Fruit fly (Drosophila melanogaster): ENCODE measurements around the gene Hsc70-1.

The Hsc70-1 gene

DNA sequence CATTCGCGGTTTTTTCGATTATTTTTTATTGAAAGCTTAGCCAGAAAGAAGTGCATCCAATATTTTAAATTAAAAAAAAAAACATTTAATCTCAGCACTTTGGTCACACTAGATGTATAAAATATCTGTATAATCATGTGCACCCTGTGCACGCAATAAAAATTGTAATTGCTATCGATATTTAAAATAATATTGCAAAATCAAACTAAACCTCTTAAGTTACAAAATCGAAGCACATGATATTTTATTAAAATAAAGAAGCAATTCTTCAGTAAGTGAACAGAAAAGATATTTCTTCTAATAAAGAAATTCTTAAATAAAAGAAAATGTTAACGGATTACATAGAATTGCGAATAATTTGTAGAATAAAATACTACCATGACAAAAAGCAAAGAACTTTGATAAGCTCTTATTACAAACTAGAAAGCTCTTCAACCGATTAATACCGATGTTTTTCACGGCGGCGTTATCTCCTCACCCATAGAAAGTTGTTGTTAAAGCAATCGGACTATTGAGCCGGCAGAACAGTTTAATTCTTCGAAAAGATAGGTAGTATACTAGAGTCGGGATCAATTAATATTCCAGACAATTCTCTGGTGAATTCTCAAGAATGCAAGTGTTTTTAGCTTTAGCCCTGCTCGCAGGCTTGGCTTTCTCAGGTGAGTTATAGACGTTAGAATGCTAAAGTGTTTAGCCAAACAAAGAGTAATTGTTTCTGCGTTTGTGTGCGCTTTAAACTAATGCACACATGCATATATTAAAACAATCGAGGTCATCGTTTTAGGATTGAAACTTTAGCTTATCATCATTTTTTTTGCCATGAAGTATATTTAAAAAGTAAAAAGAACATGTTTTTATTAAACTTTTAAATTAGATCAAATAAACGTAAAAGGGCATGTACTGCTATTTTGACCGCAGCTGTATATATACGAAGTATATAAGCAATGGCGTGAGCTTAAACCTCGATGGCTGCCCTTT is 20.2 kb downstream of the Hsc70-1 start, which contains the start of gene CtsK1 (continued):
- no peak for TF ChIP-seq oc (tag; optimal IDR thresholded peaks at IDR 0.05)
- no peak for TF ChIP-seq slou (GFP tag; optimal IDR thresholded peaks at IDR 0.05)
- no peak for TF ChIP-seq Hr78 (GFP tag; optimal IDR thresholded peaks at IDR 0.05)
- no peak for TF ChIP-seq CG3163 (GFP tag; optimal IDR thresholded peaks at IDR 0.05)
- no peak for TF ChIP-seq tx (GFP tag; optimal IDR thresholded peaks at IDR 0.05)
- TF ChIP-seq Vsx1 (GFP tag; optimal IDR thresholded peaks at IDR 0.05): no peak
- TF ChIP-seq CG12769 (tag; optimal IDR thresholded peaks at IDR 0.05): no peak
- TF ChIP-seq CG6791 (GFP tag; IDR thresholded peaks at IDR 0.05; ENCODE audit: partially characterized antibody): peak; percentile 53; the same call in 1 of the 3 replicates
- 0 out of 3 replicates have a peak, but pooled peaks have one; percentile 54 for TF ChIP-seq CG34422 (GFP tag; IDR thresholded peaks at IDR 0.05)
- TF ChIP-seq Ssrp (tag; optimal IDR thresholded peaks at IDR 0.05): no peak
- TF ChIP-seq Bteb2 (GFP tag; optimal IDR thresholded peaks at IDR 0.05): no peak
- no peak for TF ChIP-seq dan (GFP tag; IDR thresholded peaks at IDR 0.05)
- no peak for TF ChIP-seq CG3726 (GFP tag; IDR thresholded peaks at IDR 0.05)
- no peak for TF ChIP-seq CG8944 (GFP tag; optimal IDR thresholded peaks at IDR 0.05)
- TF ChIP-seq vnd (GFP tag; IDR thresholded peaks at IDR 0.05; ENCODE audit: partially characterized antibody): peak; percentile 61
- TF ChIP-seq trem (tag; optimal IDR thresholded peaks at IDR 0.05): no peak
- TF ChIP-seq NC2α (GFP tag; optimal IDR thresholded peaks at IDR 0.05): no peak
- peak; percentile 34 for TF ChIP-seq CG2120 (GFP tag; optimal IDR thresholded peaks at IDR 0.05)
- TF ChIP-seq B-H1 (GFP tag; IDR thresholded peaks at IDR 0.05): no peak
- TF ChIP-seq CG2116 (GFP tag; optimal IDR thresholded peaks at IDR 0.05): peak; percentile 34
- no peak for TF ChIP-seq Six4 (GFP tag; optimal IDR thresholded peaks at IDR 0.05)
- TF ChIP-seq CG8924 (tag; optimal IDR thresholded peaks at IDR 0.05): no peak
- TF ChIP-seq ro (GFP tag; IDR thresholded peaks at IDR 0.05): no peak
- no peak for TF ChIP-seq CkIIα-i1 (GFP tag; IDR thresholded peaks at IDR 0.05)
- no peak for TF ChIP-seq ttk (GFP tag; IDR thresholded peaks at IDR 0.05)
- TF ChIP-seq Taf1 (GFP tag; IDR thresholded peaks at IDR 0.05): peak; percentile 23; the same call in 1 of the 2 replicates
- TF ChIP-seq Hr39 (optimal IDR thresholded peaks at IDR 0.05): no peak
- TF ChIP-seq nom (GFP tag; optimal IDR thresholded peaks at IDR 0.05): peak; percentile 54
- TF ChIP-seq Nf-YB (GFP tag; optimal IDR thresholded peaks at IDR 0.05): no peak
- no peak for TF ChIP-seq p53 (GFP tag; optimal IDR thresholded peaks at IDR 0.05)
- TF ChIP-seq CG6254 (GFP tag; optimal IDR thresholded peaks at IDR 0.05): peak; percentile 99
- TF ChIP-seq Dref (GFP tag; IDR thresholded peaks at IDR 0.05): peak; percentile 59
- TF ChIP-seq CG13424 (tag; optimal IDR thresholded peaks at IDR 0.05): peak; percentile 30
- no peak for TF ChIP-seq CG15696 (tag; optimal IDR thresholded peaks at IDR 0.05)
- TF ChIP-seq gcm2 (GFP tag; optimal IDR thresholded peaks at IDR 0.05): no peak
- TF ChIP-seq CG4820 (GFP tag; optimal IDR thresholded peaks at IDR 0.05): no peak
- TF ChIP-seq Ravus (GFP tag; IDR thresholded peaks at IDR 0.05): no peak
- no peak for TF ChIP-seq GATAe (GFP tag; conservative IDR thresholded peaks at IDR 0.05)
- no peak for TF ChIP-seq CG8478 (optimal IDR thresholded peaks at IDR 0.05)
- no peak for TF ChIP-seq CG4707 (GFP tag; optimal IDR thresholded peaks at IDR 0.05)
- no peak for TF ChIP-seq CG8765 (GFP tag; IDR thresholded peaks at IDR 0.05)
- no peak for TF ChIP-seq HmgZ (tag; optimal IDR thresholded peaks at IDR 0.05)
- no peak for TF ChIP-seq CG7357 (GFP tag; IDR thresholded peaks at IDR 0.05)
- TF ChIP-seq lmd (GFP tag; IDR thresholded peaks at IDR 0.05): 0 out of 2 replicates have a peak, but pooled peaks have one; percentile 13
- TF ChIP-seq Neu2 (GFP tag; optimal IDR thresholded peaks at IDR 0.05; ENCODE audit: borderline replicate concordance): no peak
- peak; percentile 69 for TF ChIP-seq amos (GFP tag; IDR thresholded peaks at IDR 0.05; ENCODE audit: partially characterized antibody)
- TF ChIP-seq CG9437 (GFP tag; optimal IDR thresholded peaks at IDR 0.05): no peak
- TF ChIP-seq dmrt11E (tag; optimal IDR thresholded peaks at IDR 0.05): no peak
- TF ChIP-seq ci (GFP tag; IDR thresholded peaks at IDR 0.05): peak; percentile 3; the same call in 1 of the 3 replicates

Data from whole organism, embryonic.